Worm (Caenorhabditis elegans): ENCODE measurements around the gene rab-39.

The rab-39 gene

ce11 chrII:9273984-9274383 lies 48.7 kb downstream of the rab-39 start:
- TF ChIP-seq ztf-11 (tag; optimal IDR thresholded peaks at IDR 0.05) (no peak), unc-62 (GFP tag; optimal IDR thresholded peaks at IDR 0.05) (peak; percentile 63), lin-32 (GFP tag; optimal IDR thresholded peaks at IDR 0.05) (peak; percentile 10), mab-5 (tag; optimal IDR thresholded peaks at IDR 0.05) (no peak), cnd-1 (tag; optimal IDR thresholded peaks at IDR 0.05) (peak; percentile 65), pha-4 (tag; optimal IDR thresholded peaks at IDR 0.05) (peak; percentile 58), mls-2 (tag; optimal IDR thresholded peaks at IDR 0.05) (peak; percentile 20), hlh-1 (tag; optimal IDR thresholded peaks at IDR 0.05) (peak; percentile 80), nhr-76 (tag; optimal IDR thresholded peaks at IDR 0.05) (no peak), mep-1 (tag; optimal IDR thresholded peaks at IDR 0.05) (peak; percentile 32), ces-1 (GFP tag; optimal IDR thresholded peaks at IDR 0.05) (peak; percentile 86), lsy-2 (tag; optimal IDR thresholded peaks at IDR 0.05) (peak; percentile 19), ceh-39 (tag; optimal IDR thresholded peaks at IDR 0.05) (peak; percentile 28), unc-120 (tag; optimal IDR thresholded peaks at IDR 0.05; ENCODE audit: poor library complexity, severe bottlenecking) (peak; percentile 79), elt-3 (tag; optimal IDR thresholded peaks at IDR 0.05) (no peak)

ce11 chrII:9272942-9273341 lies 49.8 kb downstream of the rab-39 start, which contains the start of gene C01G6.4:
C01G6.4 (minus strand) TSS chrII:9273042.
- no peak for TF ChIP-seq nhr-12 (tag; optimal IDR thresholded peaks at IDR 0.05)
- TF ChIP-seq sptf-1 (tag; optimal IDR thresholded peaks at IDR 0.05): no peak
- no peak for TF ChIP-seq ham-2 (GFP tag; optimal IDR thresholded peaks at IDR 0.05)
- no peak for TF ChIP-seq mep-1 (tag; optimal IDR thresholded peaks at IDR 0.05)
- no peak for TF ChIP-seq ztf-11 (tag; optimal IDR thresholded peaks at IDR 0.05)
- no peak for TF ChIP-seq bed-3 (GFP tag; optimal IDR thresholded peaks at IDR 0.05)
- no peak for TF ChIP-seq unc-120 (tag; optimal IDR thresholded peaks at IDR 0.05; ENCODE audit: poor library complexity, severe bottlenecking)
- no peak for TF ChIP-seq pha-4 (tag; optimal IDR thresholded peaks at IDR 0.05)
- no peak for TF ChIP-seq zip-8 (tag; optimal IDR thresholded peaks at IDR 0.05)
- no peak for TF ChIP-seq mab-5 (tag; optimal IDR thresholded peaks at IDR 0.05)
- no peak for TF ChIP-seq sem-2 (GFP tag; optimal IDR thresholded peaks at IDR 0.05)
- no peak for TF ChIP-seq ceh-39 (tag; optimal IDR thresholded peaks at IDR 0.05)
- TF ChIP-seq elt-1 (tag; optimal IDR thresholded peaks at IDR 0.05; ENCODE audit: borderline replicate concordance, insufficient read depth): no peak
- TF ChIP-seq tbx-8 (GFP tag; optimal IDR thresholded peaks at IDR 0.05): no peak
- no peak for TF ChIP-seq nhr-28 (tag; optimal IDR thresholded peaks at IDR 0.05)
- TF ChIP-seq lsy-2 (tag; optimal IDR thresholded peaks at IDR 0.05): no peak
